Worm (Caenorhabditis elegans) whole organism, mixed stage, embryonic: Measurements from ENCODE around the gene C35D10.10.

ENCODE experiments used
- M03D4.4 ChIP-seq: sonication (generic microtip); optimal IDR thresholded peaks from 2 replicates; lab custom pipeline; 2017; ENCODE audit warnings: mild to moderate bottlenecking, missing genetic modification characterization, missing compliant biosample characterization
- bed-3 ChIP-seq: fragments of 200-800 bp; sonication (Bioruptor generic); optimal IDR thresholded peaks from 3 replicates; lab custom pipeline; 2018; ENCODE audit warnings: mild to moderate bottlenecking, missing genetic modification characterization, moderate library complexity, missing compliant biosample characterization
- blmp-1 ChIP-seq: fragments of 150-350 bp; optimal IDR thresholded peaks from 2 replicates; lab custom pipeline; 2014; ENCODE audit warnings: missing biosample characterization, missing genetic modification characterization
- ceh-39 ChIP-seq: fragments of 150-350 bp; optimal IDR thresholded peaks from 2 replicates; lab custom pipeline; 2014; ENCODE audit warnings: missing biosample characterization, missing genetic modification characterization
- ceh-43 ChIP-seq: fragments of 200-800 bp; sonication (Bioruptor generic); optimal IDR thresholded peaks from 2 replicates; lab custom pipeline; 2018; ENCODE audit warnings: mild to moderate bottlenecking, missing genetic modification characterization, moderate library complexity, missing compliant biosample characterization
- ceh-83 ChIP-seq: fragments of 200-800 bp; sonication (Bioruptor generic); optimal IDR thresholded peaks from 2 replicates; lab custom pipeline; 2018; ENCODE audit warnings: mild to moderate bottlenecking, missing genetic modification characterization, missing compliant biosample characterization
- ces-1 ChIP-seq: fragments of 150-350 bp; optimal IDR thresholded peaks from 2 replicates; lab custom pipeline; 2014; ENCODE audit warnings: missing biosample characterization, missing genetic modification reagents, missing genetic modification characterization
- cnd-1 ChIP-seq: fragments of 200-800 bp; sonication (Bioruptor generic); optimal IDR thresholded peaks from 2 replicates; lab custom pipeline; 2018; ENCODE audit warnings: mild to moderate bottlenecking, missing genetic modification characterization, missing compliant biosample characterization
- drap-1 ChIP-seq: fragments of 200-800 bp; sonication (Bioruptor generic); optimal IDR thresholded peaks from 3 replicates; lab custom pipeline; 2018; ENCODE audit warnings: mild to moderate bottlenecking, missing genetic modification characterization, missing compliant biosample characterization
- elt-1 ChIP-seq: sonication (generic microtip); optimal IDR thresholded peaks from 2 replicates; lab custom pipeline; 2017; ENCODE audit warnings: missing genetic modification characterization, mild to moderate bottlenecking, missing compliant biosample characterization, antibody characterized with exemption, moderate library complexity, borderline replicate concordance; ENCODE audit not compliant: insufficient read depth
- elt-3 ChIP-seq: fragments of 150-350 bp; optimal IDR thresholded peaks from 2 replicates; lab custom pipeline; 2014; ENCODE audit warnings: missing biosample characterization, missing genetic modification characterization
- ham-2 ChIP-seq: fragments of 200-800 bp; sonication (Bioruptor generic); optimal IDR thresholded peaks from 2 replicates; lab custom pipeline; 2018; ENCODE audit warnings: mild to moderate bottlenecking, missing genetic modification characterization, missing compliant biosample characterization
- hlh-1 ChIP-seq: fragments of 150-350 bp; optimal IDR thresholded peaks from 2 replicates; lab custom pipeline; 2014; ENCODE audit warnings: missing biosample characterization, missing genetic modification reagents, missing genetic modification characterization
- lin-13 ChIP-seq: fragments of 150-350 bp; optimal IDR thresholded peaks from 2 replicates; lab custom pipeline; 2014; ENCODE audit warnings: missing biosample characterization, missing genetic modification characterization
- lin-32 ChIP-seq: fragments of 200-800 bp; sonication (Bioruptor generic); optimal IDR thresholded peaks from 2 replicates; lab custom pipeline; 2018; ENCODE audit warnings: mild to moderate bottlenecking, missing genetic modification characterization, missing compliant biosample characterization
- lsy-2 ChIP-seq: fragments of 150-350 bp; optimal IDR thresholded peaks from 2 replicates; lab custom pipeline; 2014; ENCODE audit warnings: missing biosample characterization, missing genetic modification characterization
- mep-1 ChIP-seq: fragments of 150-350 bp; optimal IDR thresholded peaks from 2 replicates; lab custom pipeline; 2017; ENCODE audit warnings: missing biosample characterization, missing genetic modification reagents, missing genetic modification characterization, inconsistent platforms
- mls-2 ChIP-seq: sonication (generic microtip); optimal IDR thresholded peaks from 2 replicates; lab custom pipeline; 2016; ENCODE audit warnings: mild to moderate bottlenecking, missing genetic modification characterization, moderate library complexity, missing compliant biosample characterization
- nhr-12 ChIP-seq: fragments of 150-350 bp; optimal IDR thresholded peaks from 2 replicates; lab custom pipeline; 2014; ENCODE audit warnings: missing biosample characterization, missing genetic modification characterization
- nhr-2 ChIP-seq: fragments of 150-350 bp; optimal IDR thresholded peaks from 2 replicates; lab custom pipeline; 2014; ENCODE audit warnings: missing biosample characterization, missing genetic modification characterization
- nhr-237 ChIP-seq: fragments of 150-350 bp; optimal IDR thresholded peaks from 2 replicates; lab custom pipeline; 2014; ENCODE audit warnings: missing biosample characterization, missing genetic modification characterization
- nhr-28 ChIP-seq: fragments of 150-350 bp; optimal IDR thresholded peaks from 2 replicates; lab custom pipeline; 2014; ENCODE audit warnings: missing biosample characterization, missing genetic modification characterization
- nhr-76 ChIP-seq: sonication (generic microtip); optimal IDR thresholded peaks from 2 replicates; lab custom pipeline; 2017; ENCODE audit warnings: missing biosample characterization, missing genetic modification characterization
- pha-4 ChIP-seq: fragments of 150-350 bp; optimal IDR thresholded peaks from 2 replicates; lab custom pipeline; 2018; ENCODE audit warnings: missing biosample characterization, missing genetic modification reagents, missing genetic modification characterization
- sem-2 ChIP-seq: fragments of 200-800 bp; sonication (Bioruptor generic); optimal IDR thresholded peaks from 2 replicates; lab custom pipeline; 2018; ENCODE audit warnings: mild to moderate bottlenecking, missing genetic modification characterization, missing compliant biosample characterization
- snpc-4 ChIP-seq: fragments of 150-350 bp; optimal IDR thresholded peaks from 2 replicates; lab custom pipeline; 2014; ENCODE audit warnings: missing biosample characterization, missing genetic modification characterization
- sptf-1 ChIP-seq: sonication (generic microtip); optimal IDR thresholded peaks from 2 replicates; lab custom pipeline; 2017; ENCODE audit warnings: mild to moderate bottlenecking, missing genetic modification characterization, moderate library complexity, missing compliant biosample characterization
- tbx-8 ChIP-seq: fragments of 200-800 bp; sonication (Bioruptor generic); optimal IDR thresholded peaks from 2 replicates; lab custom pipeline; 2018; ENCODE audit warnings: mild to moderate bottlenecking, missing genetic modification characterization, moderate library complexity, missing compliant biosample characterization
- unc-120 ChIP-seq: sonication (generic microtip); optimal IDR thresholded peaks from 2 replicates; lab custom pipeline; 2017; ENCODE audit warnings: missing genetic modification characterization, missing compliant biosample characterization; ENCODE audit not compliant: poor library complexity, severe bottlenecking
- unc-39 ChIP-seq: fragments of 150-350 bp; optimal IDR thresholded peaks from 2 replicates; lab custom pipeline; 2014; ENCODE audit warnings: missing biosample characterization, missing genetic modification characterization
- unc-62 ChIP-seq: fragments of 150-350 bp; optimal IDR thresholded peaks from 2 replicates; lab custom pipeline; 2014; ENCODE audit warnings: missing biosample characterization, missing genetic modification reagents, missing genetic modification characterization
- zip-8 ChIP-seq: fragments of 150-350 bp; optimal IDR thresholded peaks from 2 replicates; lab custom pipeline; 2014; ENCODE audit warnings: missing biosample characterization, missing genetic modification characterization
- ztf-11 ChIP-seq: fragments of 150-350 bp; optimal IDR thresholded peaks from 2 replicates; lab custom pipeline; 2014; ENCODE audit warnings: missing biosample characterization, missing genetic modification characterization

Gene C35D10.10

DNA sequence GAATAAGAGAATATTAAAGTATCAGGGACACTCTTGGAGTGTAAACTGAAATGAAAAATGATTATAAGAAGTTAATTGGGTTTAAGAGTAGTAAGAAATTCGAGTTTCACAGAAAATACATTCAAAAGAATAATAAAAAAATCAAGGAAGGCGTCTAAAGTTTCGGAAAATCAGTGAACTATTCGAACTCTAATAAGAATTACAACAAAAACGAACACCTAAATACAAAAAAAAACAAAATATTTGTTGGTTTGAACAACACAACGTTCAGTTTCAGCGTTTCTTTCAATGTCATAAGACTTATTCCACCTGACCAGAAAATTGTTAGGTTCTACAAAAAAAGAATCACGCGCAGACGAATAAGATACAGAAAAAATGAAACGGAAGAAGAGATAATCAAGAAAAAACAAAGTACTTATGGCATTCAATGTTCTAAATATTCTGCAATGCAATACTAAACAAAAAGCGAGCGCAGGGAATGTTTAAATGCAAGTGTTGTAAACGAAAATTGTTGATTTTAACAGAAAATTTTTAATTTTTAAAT, 37.5 kb upstream of the C35D10.10 start, which contains the start of gene nhl-2:
Gene nhl-2 (minus strand): TSS at position 51 of the 544 bp plus-strand sequence.
- TF ChIP-seq lin-13 (no peak), tbx-8 (GFP tag; lab: Kevin White, UChicago) (no peak), M03D4.4 (no peak), unc-120 (no peak), unc-62 (no peak), unc-39 (tag; lab: Kevin White, UChicago) (no peak)

DNA sequence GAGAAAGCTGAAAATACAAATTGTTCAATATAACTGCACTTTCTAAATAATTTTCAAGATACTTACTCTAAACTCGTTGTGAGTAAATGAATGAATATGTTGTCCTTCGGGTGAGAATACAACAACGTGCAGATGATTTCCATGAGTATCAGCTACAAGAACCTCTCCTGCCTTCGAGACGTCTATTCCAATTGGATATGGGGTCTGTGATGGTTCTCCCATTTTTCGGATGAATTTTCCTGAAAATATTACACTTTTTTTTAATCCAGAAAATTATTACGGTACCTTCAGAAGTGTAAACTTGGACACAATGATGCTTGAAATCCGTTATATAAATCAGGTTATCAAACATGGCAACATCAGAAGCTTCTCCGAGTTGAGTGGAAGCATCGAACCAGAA, 33.7 kb upstream of the C35D10.10 start:
- no peak for TF ChIP-seq ces-1
- no peak for TF ChIP-seq ceh-83 (GFP tag; lab: Kevin White, UChicago)
- TF ChIP-seq nhr-28 (tag; lab: Kevin White, UChicago), result no peak
- TF ChIP-seq pha-4, result no peak
- TF ChIP-seq nhr-76 (tag; lab: Kevin White, UChicago), result no peak
- no peak for TF ChIP-seq nhr-12 (tag; lab: Kevin White, UChicago)
- TF ChIP-seq mep-1 (tag; lab: Kevin White, UChicago), result no peak
- TF ChIP-seq hlh-1 (tag; lab: Kevin White, UChicago), result no peak
- no peak for TF ChIP-seq ham-2 (GFP tag; lab: Kevin White, UChicago)
- no peak for TF ChIP-seq nhr-2
- no peak for TF ChIP-seq tbx-8 (GFP tag; lab: Kevin White, UChicago)
- no peak for TF ChIP-seq ceh-43 (GFP tag; lab: Kevin White, UChicago)
- TF ChIP-seq lsy-2 (tag; lab: Kevin White, UChicago), result no peak
- no peak for TF ChIP-seq ceh-39 (tag; lab: Kevin White, UChicago)
- TF ChIP-seq unc-62, result no peak
- no peak for TF ChIP-seq sptf-1 (tag; lab: Kevin White, UChicago)
- TF ChIP-seq nhr-237 (tag; lab: Kevin White, UChicago), result no peak
- TF ChIP-seq unc-120, result no peak
- TF ChIP-seq lin-13, result no peak
- no peak for TF ChIP-seq elt-3
- TF ChIP-seq, all 35 proteins: peak for 0

DNA sequence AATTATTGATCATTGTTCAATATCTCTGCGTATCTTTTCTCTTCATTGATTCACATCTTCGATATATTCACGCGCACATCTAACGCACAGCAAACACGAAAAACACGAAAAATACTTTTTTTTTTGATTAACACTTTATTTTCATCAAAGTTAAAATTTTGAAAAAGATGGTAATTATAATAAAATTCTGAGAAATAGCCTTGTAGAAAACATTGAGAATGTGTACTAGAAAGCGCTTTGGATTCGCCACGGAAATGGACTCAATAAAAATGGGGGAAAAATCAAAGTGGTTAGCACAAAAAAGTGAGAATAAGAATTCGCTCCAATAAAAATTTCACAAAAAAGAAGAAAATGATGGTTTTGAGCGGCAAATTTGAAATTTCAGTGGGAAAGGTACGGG, 31.9 kb upstream of the C35D10.10 start, which contains the start of gene F26F4.6:
Gene F26F4.6 (minus strand): TSS at position 101 of the 400 bp plus-strand sequence.
- TF ChIP-seq ceh-39 (tag; lab: Kevin White, UChicago) (no peak), bed-3 (no peak), sem-2 (GFP tag; lab: Kevin White, UChicago) (no peak), ces-1 (no peak), unc-39 (tag; lab: Kevin White, UChicago) (no peak), snpc-4 (tag; lab: Kevin White, UChicago) (no peak), mls-2 (tag; lab: Kevin White, UChicago) (no peak), sptf-1 (tag; lab: Kevin White, UChicago) (no peak)

ce11 chrIII:4890997-4891396, 29.4 kb upstream of the C35D10.10 start, which contains the start of gene F26F4.5:
TSS of gene F26F4.5 (minus strand) at chrIII:4891252.
- TF ChIP-seq ces-1 (no peak), snpc-4 (tag; lab: Kevin White, UChicago) (no peak), nhr-12 (tag; lab: Kevin White, UChicago) (no peak), ceh-43 (GFP tag; lab: Kevin White, UChicago) (no peak), elt-1 (tag; lab: Kevin White, UChicago) (no peak), ceh-39 (tag; lab: Kevin White, UChicago) (no peak), M03D4.4 (no peak), lin-13 (no peak), pha-4 (no peak), unc-39 (tag; lab: Kevin White, UChicago) (no peak), unc-62 (no peak)
- TF ChIP-seq, all 35 proteins: peak for 0

DNA sequence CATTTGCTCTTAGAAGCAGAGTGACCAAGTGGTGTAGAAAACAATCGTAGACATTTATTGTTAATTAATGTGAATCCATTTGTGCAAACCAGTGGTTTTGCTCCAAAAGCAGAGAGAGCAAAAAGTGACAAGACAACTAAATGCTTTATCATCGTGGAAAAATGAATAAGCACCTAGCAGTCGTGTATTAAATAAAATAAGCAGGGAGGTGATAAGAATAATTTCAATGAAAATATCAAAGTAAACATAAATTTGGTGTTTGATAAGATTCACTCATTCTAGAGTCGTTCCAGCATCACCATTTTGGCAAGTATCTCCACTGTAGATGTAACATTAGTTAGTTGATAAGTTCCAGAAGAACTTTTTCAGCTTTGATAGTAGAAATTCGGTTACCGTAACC, 25.7 kb upstream of the C35D10.10 start, which contains the start of gene clec-6:
Gene clec-6 (minus strand): TSS at position 154 of the 400 bp plus-strand sequence.
- no peak for TF ChIP-seq drap-1 (GFP tag; lab: Kevin White, UChicago)

ce11 chrIII:4883429-4883828, 21.8 kb upstream of the C35D10.10 start, which contains the start of gene clec-5:
TSS of gene clec-5 (minus strand) at chrIII:4883606.
- TF ChIP-seq mls-2 (tag; lab: Kevin White, UChicago) (no peak), unc-120 (no peak), ztf-11 (tag; lab: Kevin White, UChicago) (no peak), cnd-1 (tag; lab: Kevin White, UChicago) (no peak), lin-32 (GFP tag; lab: Kevin White, UChicago) (no peak), mep-1 (tag; lab: Kevin White, UChicago) (no peak), ces-1 (no peak), M03D4.4 (no peak), elt-1 (tag; lab: Kevin White, UChicago) (no peak), lsy-2 (tag; lab: Kevin White, UChicago) (no peak), snpc-4 (tag; lab: Kevin White, UChicago) (no peak), tbx-8 (GFP tag; lab: Kevin White, UChicago) (no peak), pha-4 (no peak), unc-39 (tag; lab: Kevin White, UChicago) (no peak), blmp-1 (no peak), zip-8 (tag; lab: Kevin White, UChicago) (no peak), elt-3 (no peak)
